Worm (Caenorhabditis elegans): ENCODE measurements around the gene cest-5.1.

DNA sequence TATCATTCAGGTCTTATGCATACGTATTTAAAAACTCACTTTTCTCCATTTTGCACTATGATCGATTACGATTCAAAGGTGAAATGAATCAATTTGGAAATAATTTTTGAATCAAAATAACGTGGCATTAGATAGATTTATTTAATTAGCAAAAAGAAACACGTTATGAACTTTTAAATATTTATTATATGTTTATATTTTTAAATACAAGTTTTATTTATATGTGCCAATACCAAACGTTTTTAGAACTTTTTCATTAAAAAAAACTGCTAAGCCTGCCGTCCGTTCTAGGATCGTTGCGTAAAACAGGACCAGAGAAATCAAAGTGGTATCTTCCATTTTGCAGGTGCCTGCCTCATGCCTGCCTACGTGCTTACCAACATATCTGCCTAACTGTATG is 34.3 kb downstream of the cest-5.1 start, which contains the start of gene F38A5.6:
- no peak for TF ChIP-seq zfh-2 (GFP tag; conservative IDR thresholded peaks at IDR 0.05)
- no peak for TF ChIP-seq K12H6.12 (tag; optimal IDR thresholded peaks at IDR 0.05)
- no peak for TF ChIP-seq F49E8.2 (tag; optimal IDR thresholded peaks at IDR 0.05; ENCODE audit: insufficient read depth)
- TF ChIP-seq madf-3 (GFP tag; IDR thresholded peaks at IDR 0.05): no peak
- no peak for TF ChIP-seq B0336.3 (GFP tag; IDR thresholded peaks at IDR 0.05)
- TF ChIP-seq ztf-22 (GFP tag; optimal IDR thresholded peaks at IDR 0.05): no peak
